Worm (Caenorhabditis elegans) whole organism, dauer: Measurements from ENCODE around the gene vab-9.

Experiments
- unc-62 ChIP-seq: sonication (generic microtip); optimal IDR thresholded peaks from 2 replicates; lab custom pipeline; 2017; ENCODE audit warnings: missing biosample characterization, missing genetic modification reagents, missing genetic modification characterization

Gene vab-9

DNA sequence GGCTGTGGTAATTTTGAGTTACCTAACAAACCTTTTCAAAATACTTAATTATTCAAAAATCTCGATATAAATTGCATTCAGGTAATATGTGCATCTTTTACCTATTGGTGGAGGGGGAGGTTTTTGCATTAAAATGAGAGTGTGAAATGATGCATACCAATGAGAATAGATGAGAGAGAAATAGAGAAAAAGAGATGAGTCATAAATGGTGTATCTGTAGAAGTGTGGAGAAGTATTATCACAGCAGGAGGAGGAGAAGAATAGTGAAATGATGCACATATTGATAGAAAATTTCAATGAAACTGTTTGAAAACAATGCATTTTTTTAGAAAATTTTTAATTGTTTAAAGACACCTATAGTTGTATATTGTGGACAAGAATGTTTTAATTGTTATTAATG, 3.0 kb upstream of the vab-9 start:
- TF ChIP-seq unc-62 (GFP tag; lab: Kevin White, UChicago) = no peak

DNA sequence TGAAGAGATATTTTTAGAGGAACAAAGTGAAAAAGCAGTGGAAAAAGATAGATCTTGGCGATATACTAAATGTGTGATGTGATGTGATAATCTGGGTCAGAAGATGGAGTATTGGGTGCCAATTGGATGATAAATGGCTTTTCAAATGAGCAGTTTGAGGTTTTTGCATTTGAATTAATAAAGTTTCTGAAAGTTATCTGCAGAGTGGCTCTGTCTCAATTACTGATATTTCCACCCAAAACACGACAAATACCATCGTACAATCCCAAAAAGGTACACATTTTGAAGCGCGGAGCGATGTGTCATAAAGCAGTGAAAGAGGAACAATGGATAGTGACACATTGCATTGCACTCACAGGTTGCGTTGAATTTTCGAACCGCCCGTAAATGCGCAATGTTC, 2.0 kb upstream of the vab-9 start:
- no peak for TF ChIP-seq unc-62 (GFP tag; lab: Kevin White, UChicago)

DNA sequence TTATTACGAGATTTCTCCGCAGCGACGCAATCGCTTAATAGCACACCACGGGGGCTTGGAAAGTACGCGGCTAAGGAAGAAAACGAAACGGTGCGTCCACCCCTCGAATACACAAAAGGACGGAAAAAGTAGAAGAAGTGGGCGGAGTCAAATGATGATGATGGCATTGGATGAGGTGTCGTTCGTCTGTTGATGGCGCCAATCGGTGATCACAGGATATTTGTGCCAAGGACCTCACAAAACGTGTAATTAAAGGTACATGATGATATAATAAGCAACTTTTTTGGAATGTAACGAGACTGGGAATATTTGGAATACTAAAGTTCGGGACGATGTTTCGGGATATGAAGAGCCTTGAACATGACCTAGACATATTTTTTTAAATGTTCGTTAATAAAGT, 3.1 kb downstream of the vab-9 start, which contains the start of gene cutl-12:
cutl-12 (minus strand) TSS at position 101 of the 400 bp plus-strand sequence.
- no peak for TF ChIP-seq unc-62 (GFP tag; lab: Kevin White, UChicago)

DNA sequence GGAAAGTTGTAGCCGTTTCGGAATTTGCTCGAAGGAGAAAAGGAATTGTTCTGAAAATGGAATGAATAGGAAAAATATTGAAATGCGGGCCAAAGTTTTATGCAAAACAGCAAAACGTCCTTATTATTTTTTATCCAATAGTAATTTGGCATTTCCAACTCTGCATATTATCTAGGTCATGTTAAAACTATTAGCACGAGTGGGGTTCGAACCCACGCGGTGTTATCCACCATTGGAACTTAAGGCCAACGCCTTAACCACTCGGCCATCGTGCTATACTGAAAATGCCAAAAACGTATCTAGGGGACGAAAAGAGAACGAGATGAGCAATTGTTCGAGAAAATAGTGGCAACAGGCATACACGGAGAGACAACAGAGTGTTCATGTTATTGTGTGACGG, 5.7 kb downstream of the vab-9 start:
- no peak for TF ChIP-seq unc-62 (GFP tag; lab: Kevin White, UChicago)

DNA sequence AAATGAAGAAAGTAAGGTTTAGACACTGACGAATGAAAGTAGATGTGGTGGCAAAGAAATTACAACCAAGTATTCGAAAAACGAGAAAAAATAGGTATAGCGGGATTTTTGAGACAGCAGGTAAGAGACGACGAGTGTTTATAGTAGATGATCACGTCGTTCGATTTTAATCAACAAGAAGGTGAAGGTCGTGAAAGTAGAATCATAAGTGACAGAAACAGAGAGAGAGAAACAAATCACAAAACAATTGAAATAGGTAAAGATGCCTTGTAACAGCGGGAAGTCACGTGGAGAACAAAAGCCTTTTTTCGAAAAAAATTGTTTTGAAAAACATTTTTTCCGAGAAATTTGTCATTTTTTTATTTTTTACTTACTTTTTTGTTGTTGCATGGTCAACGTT, 7.4 kb downstream of the vab-9 start, which contains the start of gene T22C8.6:
T22C8.6 (minus strand) TSS at position 194 of the 400 bp plus-strand sequence.
- TF ChIP-seq unc-62 (GFP tag; lab: Kevin White, UChicago) = no peak

DNA sequence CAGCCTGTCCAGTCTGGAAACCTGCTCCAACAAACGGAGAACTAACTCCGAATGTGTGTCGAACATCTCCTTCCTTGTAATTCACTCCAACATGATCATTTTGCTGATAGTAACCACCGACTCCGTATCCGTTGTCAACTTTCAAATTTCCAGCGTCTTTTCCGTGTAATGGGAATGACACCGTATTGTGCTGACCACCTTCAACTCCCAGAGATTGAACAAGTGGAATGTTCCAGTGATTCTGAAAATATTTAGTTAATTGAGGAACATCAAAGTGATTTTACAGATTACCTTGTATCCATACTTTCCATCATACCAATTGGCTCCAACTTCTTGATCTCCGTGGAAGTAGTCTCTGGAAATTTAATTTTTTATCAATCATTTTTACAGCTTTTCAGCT, 9.6 kb downstream of the vab-9 start:
- no peak for TF ChIP-seq unc-62 (GFP tag; lab: Kevin White, UChicago)

DNA sequence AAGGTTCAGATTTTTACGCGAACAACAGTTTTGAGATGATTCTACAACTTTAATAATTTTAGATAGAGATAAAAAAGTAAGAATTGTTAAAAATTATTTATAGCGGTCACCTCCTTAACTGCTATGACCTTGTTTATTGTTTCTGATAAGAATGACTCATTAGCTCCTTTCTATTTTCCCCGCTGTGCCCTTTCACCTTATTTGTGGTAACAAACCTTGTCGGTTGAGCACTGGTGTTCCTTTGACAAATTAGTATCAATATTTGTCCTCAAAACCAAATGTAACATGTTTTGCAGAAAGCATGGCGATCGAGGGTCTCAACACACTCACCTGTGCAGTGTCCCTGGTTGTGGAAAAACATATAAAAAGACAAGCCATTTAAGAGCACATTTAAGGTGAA, 10.9 kb downstream of the vab-9 start:
- TF ChIP-seq unc-62 (GFP tag; lab: Kevin White, UChicago) = no peak

DNA sequence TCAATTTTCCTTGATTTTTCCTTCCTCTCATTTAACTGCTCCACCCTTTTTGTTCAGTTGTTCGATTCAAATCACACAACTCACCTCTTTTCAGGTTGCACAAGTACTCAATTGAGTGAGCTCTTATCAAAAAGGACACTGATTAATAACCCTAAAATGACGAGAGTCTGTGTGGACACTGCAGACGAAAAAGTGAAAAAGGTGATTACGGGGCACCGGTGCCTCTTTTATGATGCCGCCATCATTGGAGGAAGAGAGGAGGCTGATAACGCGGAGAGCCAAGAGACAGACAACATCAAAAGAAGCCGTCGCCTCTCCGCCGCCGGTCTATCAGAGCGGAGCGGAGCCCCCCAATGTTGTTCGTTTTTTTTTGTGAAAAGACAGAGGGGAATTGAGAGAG, 12.4 kb downstream of the vab-9 start, which contains the start of gene sptf-2:
sptf-2 (plus strand) TSS at position 297 of the 400 bp plus-strand sequence.
- no peak for TF ChIP-seq unc-62 (GFP tag; lab: Kevin White, UChicago)

DNA sequence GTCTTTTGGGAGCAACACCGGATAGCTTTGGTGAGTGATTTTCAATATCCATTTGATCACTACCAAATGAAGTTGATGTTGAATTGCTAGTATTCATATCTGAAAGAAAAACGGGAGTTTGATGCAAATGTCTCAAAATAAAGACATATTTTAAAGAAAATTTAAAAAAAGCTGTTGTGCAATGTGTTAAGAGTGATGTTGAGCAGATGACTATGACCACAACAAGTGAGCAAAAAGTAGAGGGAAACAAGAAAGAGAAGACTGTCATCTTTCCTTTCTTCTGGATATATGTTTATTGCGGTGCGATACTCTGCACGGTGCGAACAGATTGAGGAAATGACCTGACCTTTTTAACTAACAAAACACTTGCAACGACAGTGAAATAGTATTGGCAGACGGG, 14.1 kb downstream of the vab-9 start, which contains the start of gene T22C8.4:
T22C8.4 (minus strand) TSS at position 101 of the 400 bp plus-strand sequence.
- TF ChIP-seq unc-62 (GFP tag; lab: Kevin White, UChicago) = no peak

DNA sequence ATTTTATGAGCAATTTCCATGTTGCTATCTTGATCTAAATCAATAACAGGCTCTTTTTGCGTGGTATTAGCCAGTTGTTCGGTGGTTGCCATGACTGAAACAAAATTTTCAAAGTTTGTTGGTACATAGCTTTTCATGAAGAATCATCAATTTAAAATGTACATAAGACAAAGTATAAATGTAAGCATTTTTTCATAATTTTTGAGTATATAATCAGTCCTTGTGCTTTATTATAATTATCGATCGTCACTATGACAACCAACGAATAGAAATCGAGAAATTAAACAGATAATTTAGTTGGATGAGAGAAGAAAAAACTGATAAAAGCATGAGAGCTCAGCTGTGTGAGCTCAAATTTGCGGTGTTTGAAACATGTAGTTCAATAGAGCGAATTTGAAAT, 15.6 kb downstream of the vab-9 start, which contains the start of gene T22C8.3:
T22C8.3 (minus strand) TSS at position 101 of the 400 bp plus-strand sequence.
- TF ChIP-seq unc-62 (GFP tag; lab: Kevin White, UChicago) = no peak

DNA sequence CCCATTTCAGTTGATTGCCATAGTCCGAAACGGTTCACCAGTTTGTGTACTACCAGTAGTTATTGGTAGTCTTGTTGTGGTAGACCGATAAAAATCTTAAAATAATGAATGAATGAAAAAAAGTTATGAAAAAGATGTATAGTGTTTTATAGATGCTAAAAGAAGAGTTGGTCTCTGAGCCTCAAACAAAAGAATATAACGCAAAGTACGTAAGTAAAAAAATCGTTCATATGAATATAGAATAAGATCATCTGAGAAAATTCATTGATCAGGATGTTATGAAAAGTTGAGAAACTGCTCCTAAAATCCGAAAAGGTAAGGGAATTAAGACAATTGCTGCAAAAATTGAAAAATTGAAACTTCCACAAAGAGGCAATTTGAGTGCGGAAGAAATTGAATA, 20.0 kb downstream of the vab-9 start, which contains the start of gene chhy-1:
chhy-1 (minus strand) TSS at position 101 of the 400 bp plus-strand sequence.
- TF ChIP-seq unc-62 (GFP tag; lab: Kevin White, UChicago) = no peak

DNA sequence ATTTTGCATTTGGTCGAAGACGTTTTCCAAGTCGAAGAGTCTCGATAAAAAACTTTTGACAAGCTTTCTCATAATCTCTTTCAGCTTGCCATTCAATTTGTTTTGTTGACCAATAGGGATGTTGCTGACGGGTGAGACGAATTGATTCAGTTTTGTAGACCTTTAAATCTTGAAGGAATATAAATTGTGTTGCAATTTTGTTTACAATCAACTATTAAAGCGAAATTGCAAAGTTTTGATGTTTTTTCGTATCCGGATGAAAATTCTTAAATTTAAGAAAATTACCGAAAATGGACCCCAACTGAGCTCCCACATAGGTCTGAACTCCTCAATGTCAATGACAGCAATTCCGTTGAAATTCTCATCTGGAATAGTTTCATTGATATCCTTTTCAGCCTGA, 21.4 kb downstream of the vab-9 start:
- TF ChIP-seq unc-62 (GFP tag; lab: Kevin White, UChicago) = no peak

DNA sequence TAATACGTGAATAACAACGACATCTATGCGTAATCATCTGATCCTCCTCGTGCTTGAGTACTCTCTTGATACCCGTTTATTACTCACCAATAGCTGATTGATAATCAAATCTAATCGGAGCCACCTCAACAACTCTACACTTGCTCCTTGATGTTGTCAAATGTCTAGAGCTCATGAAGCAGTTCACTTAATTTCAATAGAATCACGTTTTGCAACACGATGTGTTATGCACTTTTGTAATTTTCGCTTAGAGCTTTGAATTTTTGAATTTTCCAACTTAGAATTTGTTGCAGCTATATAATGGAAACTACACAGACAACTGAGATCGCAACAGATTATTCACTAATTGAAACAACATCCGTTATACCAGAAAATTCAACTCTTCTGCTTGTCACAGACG, 25.0 kb downstream of the vab-9 start, which contains the start of gene T22C8.1:
T22C8.1 (plus strand) TSS at position 301 of the 400 bp plus-strand sequence.
- TF ChIP-seq unc-62 (GFP tag; lab: Kevin White, UChicago) = no peak

DNA sequence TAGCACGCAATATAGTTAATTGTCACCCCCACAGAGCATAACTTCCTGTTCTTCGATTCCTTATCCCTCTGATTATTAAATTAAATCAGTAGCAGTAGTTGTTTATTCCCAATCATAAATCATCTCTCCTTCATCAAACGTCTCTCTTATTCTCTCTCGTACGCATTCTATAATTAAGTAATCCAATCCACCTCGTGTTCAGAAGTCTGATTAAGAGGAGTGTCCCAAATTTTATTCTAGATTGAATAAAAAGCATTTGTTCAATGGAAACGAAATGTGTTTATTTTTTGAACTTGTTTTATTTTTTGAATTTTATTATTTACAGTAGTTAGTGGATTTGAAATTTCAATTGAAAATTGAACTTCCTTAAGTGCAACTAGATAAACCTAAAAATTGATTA, 26.2 kb downstream of the vab-9 start:
- TF ChIP-seq unc-62 (GFP tag; lab: Kevin White, UChicago) = no peak

DNA sequence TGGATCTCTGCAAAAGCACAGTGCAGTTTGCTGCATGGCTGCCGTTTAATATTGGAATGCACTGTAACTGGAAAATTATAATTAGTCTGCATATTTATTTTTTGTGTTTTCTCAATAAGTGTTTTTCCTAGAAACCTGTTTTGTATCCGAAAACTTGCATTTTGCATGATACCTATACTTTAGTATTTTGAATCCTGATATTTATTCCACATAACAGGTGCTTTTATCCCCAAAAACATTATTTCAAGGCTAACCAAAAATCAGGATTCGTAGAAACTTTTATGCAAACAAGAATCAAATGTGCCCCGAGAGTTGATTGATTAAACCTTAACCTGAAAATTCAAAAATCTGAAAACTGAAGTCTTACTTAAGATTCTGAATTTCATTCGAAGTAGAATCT, 26.9 kb downstream of the vab-9 start:
- no peak for TF ChIP-seq unc-62 (GFP tag; lab: Kevin White, UChicago)

DNA sequence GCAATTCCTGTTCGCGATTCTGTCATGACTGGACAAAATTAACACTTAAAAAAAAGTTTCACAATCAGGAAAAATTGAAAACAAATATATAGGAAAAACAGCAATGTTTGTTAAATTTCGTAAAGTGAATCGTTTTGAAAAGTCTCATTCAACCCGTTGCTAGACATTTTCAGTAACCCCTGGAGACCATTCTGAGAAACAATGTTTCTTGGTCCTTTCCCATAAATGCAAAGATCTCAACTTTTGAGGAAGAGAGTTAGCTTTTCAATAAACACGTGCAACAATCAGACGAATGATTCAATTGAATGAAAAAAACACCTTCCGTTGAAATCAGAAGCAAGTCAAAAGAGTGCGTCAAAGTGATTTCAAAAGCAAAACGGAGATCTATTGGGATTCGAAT, 27.4 kb downstream of the vab-9 start, which contains the start of gene F28C6.9:
F28C6.9 (minus strand) TSS at position 101 of the 400 bp plus-strand sequence.
- TF ChIP-seq unc-62 (GFP tag; lab: Kevin White, UChicago) = no peak

DNA sequence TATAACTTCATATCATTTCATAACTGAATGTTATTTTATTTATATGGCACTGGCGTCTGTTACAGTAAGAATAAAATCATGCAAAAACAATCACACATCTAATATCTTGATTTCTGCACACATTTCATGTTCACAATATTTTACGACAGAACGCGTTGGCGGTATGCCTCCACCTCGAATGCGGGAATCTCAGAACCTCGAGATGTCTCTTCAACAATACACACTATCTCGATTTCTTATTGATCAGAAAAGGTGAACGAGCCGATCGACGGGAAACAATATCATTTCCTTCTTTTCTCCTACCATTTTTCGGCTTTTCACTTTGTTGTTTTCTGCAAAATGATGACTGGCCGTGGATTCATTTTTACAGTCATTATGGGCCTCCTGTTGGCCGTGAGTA, 29.9 kb downstream of the vab-9 start, which contains the start of gene F28C6.10:
F28C6.10 (plus strand) TSS at position 301 of the 400 bp plus-strand sequence.
- TF ChIP-seq unc-62 (GFP tag; lab: Kevin White, UChicago) = no peak
